Worm (Caenorhabditis elegans) whole organism, mixed stage, embryonic: ENCODE data around the gene F40F8.5.

ENCODE experiments used
- M03D4.4 ChIP-seq: sonication (generic microtip); optimal IDR thresholded peaks from 2 replicates; lab custom pipeline; 2017; ENCODE audit warnings: mild to moderate bottlenecking, missing genetic modification characterization, missing compliant biosample characterization
- bed-3 ChIP-seq: fragments of 200-800 bp; sonication (Bioruptor generic); optimal IDR thresholded peaks from 3 replicates; lab custom pipeline; 2018; ENCODE audit warnings: mild to moderate bottlenecking, missing genetic modification characterization, moderate library complexity, missing compliant biosample characterization
- blmp-1 ChIP-seq: fragments of 150-350 bp; optimal IDR thresholded peaks from 2 replicates; lab custom pipeline; 2014; ENCODE audit warnings: missing biosample characterization, missing genetic modification characterization
- ceh-39 ChIP-seq: fragments of 150-350 bp; optimal IDR thresholded peaks from 2 replicates; lab custom pipeline; 2014; ENCODE audit warnings: missing biosample characterization, missing genetic modification characterization
- ceh-43 ChIP-seq: fragments of 200-800 bp; sonication (Bioruptor generic); optimal IDR thresholded peaks from 2 replicates; lab custom pipeline; 2018; ENCODE audit warnings: mild to moderate bottlenecking, missing genetic modification characterization, moderate library complexity, missing compliant biosample characterization
- ceh-83 ChIP-seq: fragments of 200-800 bp; sonication (Bioruptor generic); optimal IDR thresholded peaks from 2 replicates; lab custom pipeline; 2018; ENCODE audit warnings: mild to moderate bottlenecking, missing genetic modification characterization, missing compliant biosample characterization
- ces-1 ChIP-seq: fragments of 150-350 bp; optimal IDR thresholded peaks from 2 replicates; lab custom pipeline; 2014; ENCODE audit warnings: missing biosample characterization, missing genetic modification reagents, missing genetic modification characterization
- cnd-1 ChIP-seq: fragments of 200-800 bp; sonication (Bioruptor generic); optimal IDR thresholded peaks from 2 replicates; lab custom pipeline; 2018; ENCODE audit warnings: mild to moderate bottlenecking, missing genetic modification characterization, missing compliant biosample characterization
- drap-1 ChIP-seq: fragments of 200-800 bp; sonication (Bioruptor generic); optimal IDR thresholded peaks from 3 replicates; lab custom pipeline; 2018; ENCODE audit warnings: mild to moderate bottlenecking, missing genetic modification characterization, missing compliant biosample characterization
- elt-1 ChIP-seq: sonication (generic microtip); optimal IDR thresholded peaks from 2 replicates; lab custom pipeline; 2017; ENCODE audit warnings: missing genetic modification characterization, mild to moderate bottlenecking, missing compliant biosample characterization, antibody characterized with exemption, moderate library complexity, borderline replicate concordance; ENCODE audit not compliant: insufficient read depth
- elt-3 ChIP-seq: fragments of 150-350 bp; optimal IDR thresholded peaks from 2 replicates; lab custom pipeline; 2014; ENCODE audit warnings: missing biosample characterization, missing genetic modification characterization
- flh-1 ChIP-seq: fragments of 200-800 bp; sonication (Bioruptor generic); optimal IDR thresholded peaks from 2 replicates; lab custom pipeline; 2018; ENCODE audit warnings: mild to moderate bottlenecking, missing genetic modification characterization, moderate library complexity, missing compliant biosample characterization
- ham-2 ChIP-seq: fragments of 200-800 bp; sonication (Bioruptor generic); optimal IDR thresholded peaks from 2 replicates; lab custom pipeline; 2018; ENCODE audit warnings: mild to moderate bottlenecking, missing genetic modification characterization, missing compliant biosample characterization
- hlh-1 ChIP-seq: fragments of 150-350 bp; optimal IDR thresholded peaks from 2 replicates; lab custom pipeline; 2014; ENCODE audit warnings: missing biosample characterization, missing genetic modification reagents, missing genetic modification characterization
- lin-13 ChIP-seq: fragments of 150-350 bp; optimal IDR thresholded peaks from 2 replicates; lab custom pipeline; 2014; ENCODE audit warnings: missing biosample characterization, missing genetic modification characterization
- lin-32 ChIP-seq: fragments of 200-800 bp; sonication (Bioruptor generic); optimal IDR thresholded peaks from 2 replicates; lab custom pipeline; 2018; ENCODE audit warnings: mild to moderate bottlenecking, missing genetic modification characterization, missing compliant biosample characterization
- lsy-2 ChIP-seq: fragments of 150-350 bp; optimal IDR thresholded peaks from 2 replicates; lab custom pipeline; 2014; ENCODE audit warnings: missing biosample characterization, missing genetic modification characterization
- mab-5 ChIP-seq: fragments of 150-350 bp; optimal IDR thresholded peaks from 2 replicates; lab custom pipeline; 2014; ENCODE audit warnings: missing biosample characterization, missing genetic modification characterization
- mep-1 ChIP-seq: fragments of 150-350 bp; optimal IDR thresholded peaks from 2 replicates; lab custom pipeline; 2017; ENCODE audit warnings: missing biosample characterization, missing genetic modification reagents, missing genetic modification characterization, inconsistent platforms
- mls-2 ChIP-seq: sonication (generic microtip); optimal IDR thresholded peaks from 2 replicates; lab custom pipeline; 2016; ENCODE audit warnings: mild to moderate bottlenecking, missing genetic modification characterization, moderate library complexity, missing compliant biosample characterization
- nhr-12 ChIP-seq: fragments of 150-350 bp; optimal IDR thresholded peaks from 2 replicates; lab custom pipeline; 2014; ENCODE audit warnings: missing biosample characterization, missing genetic modification characterization
- nhr-2 ChIP-seq: fragments of 150-350 bp; optimal IDR thresholded peaks from 2 replicates; lab custom pipeline; 2014; ENCODE audit warnings: missing biosample characterization, missing genetic modification characterization
- nhr-237 ChIP-seq: fragments of 150-350 bp; optimal IDR thresholded peaks from 2 replicates; lab custom pipeline; 2014; ENCODE audit warnings: missing biosample characterization, missing genetic modification characterization
- nhr-28 ChIP-seq: fragments of 150-350 bp; optimal IDR thresholded peaks from 2 replicates; lab custom pipeline; 2014; ENCODE audit warnings: missing biosample characterization, missing genetic modification characterization
- nhr-76 ChIP-seq: sonication (generic microtip); optimal IDR thresholded peaks from 2 replicates; lab custom pipeline; 2017; ENCODE audit warnings: missing biosample characterization, missing genetic modification characterization
- pha-4 ChIP-seq: fragments of 150-350 bp; optimal IDR thresholded peaks from 2 replicates; lab custom pipeline; 2018; ENCODE audit warnings: missing biosample characterization, missing genetic modification reagents, missing genetic modification characterization
- sem-2 ChIP-seq: fragments of 200-800 bp; sonication (Bioruptor generic); optimal IDR thresholded peaks from 2 replicates; lab custom pipeline; 2018; ENCODE audit warnings: mild to moderate bottlenecking, missing genetic modification characterization, missing compliant biosample characterization
- snpc-4 ChIP-seq: fragments of 150-350 bp; optimal IDR thresholded peaks from 2 replicates; lab custom pipeline; 2014; ENCODE audit warnings: missing biosample characterization, missing genetic modification characterization
- sptf-1 ChIP-seq: sonication (generic microtip); optimal IDR thresholded peaks from 2 replicates; lab custom pipeline; 2017; ENCODE audit warnings: mild to moderate bottlenecking, missing genetic modification characterization, moderate library complexity, missing compliant biosample characterization
- tbx-8 ChIP-seq: fragments of 200-800 bp; sonication (Bioruptor generic); optimal IDR thresholded peaks from 2 replicates; lab custom pipeline; 2018; ENCODE audit warnings: mild to moderate bottlenecking, missing genetic modification characterization, moderate library complexity, missing compliant biosample characterization
- unc-120 ChIP-seq: sonication (generic microtip); optimal IDR thresholded peaks from 2 replicates; lab custom pipeline; 2017; ENCODE audit warnings: missing genetic modification characterization, missing compliant biosample characterization; ENCODE audit not compliant: poor library complexity, severe bottlenecking
- unc-39 ChIP-seq: fragments of 150-350 bp; optimal IDR thresholded peaks from 2 replicates; lab custom pipeline; 2014; ENCODE audit warnings: missing biosample characterization, missing genetic modification characterization
- unc-62 ChIP-seq: fragments of 150-350 bp; optimal IDR thresholded peaks from 2 replicates; lab custom pipeline; 2014; ENCODE audit warnings: missing biosample characterization, missing genetic modification reagents, missing genetic modification characterization
- zip-8 ChIP-seq: fragments of 150-350 bp; optimal IDR thresholded peaks from 2 replicates; lab custom pipeline; 2014; ENCODE audit warnings: missing biosample characterization, missing genetic modification characterization
- ztf-11 ChIP-seq: fragments of 150-350 bp; optimal IDR thresholded peaks from 2 replicates; lab custom pipeline; 2014; ENCODE audit warnings: missing biosample characterization, missing genetic modification characterization

F40F8.5 gene

DNA sequence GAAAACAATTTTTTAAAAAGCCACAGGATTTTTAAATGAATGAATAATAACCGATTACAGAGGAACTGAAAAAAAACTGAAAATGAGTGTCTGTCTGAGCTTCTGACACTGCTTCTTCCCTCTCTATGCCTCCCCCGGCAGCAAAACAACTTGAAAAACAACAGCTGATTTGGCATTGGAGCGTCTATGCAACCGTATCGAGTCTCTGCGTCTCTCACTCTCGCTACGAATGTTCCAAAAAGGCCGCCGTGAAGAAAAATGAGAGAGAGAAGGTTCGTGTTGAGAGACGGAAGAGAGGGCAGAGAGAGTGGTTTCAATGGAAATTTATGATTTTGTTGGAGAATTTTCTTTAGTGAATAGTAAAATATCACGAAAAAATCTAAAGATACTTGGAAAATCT, 31.7 kb downstream of the F40F8.5 start:
- no peak for TF ChIP-seq bed-3 (GFP tag; lab: Kevin White, UChicago)
- TF ChIP-seq mep-1 = peak; percentile 71
- TF ChIP-seq ces-1 (GFP tag; lab: Kevin White, UChicago) = peak; percentile 12
- TF ChIP-seq ceh-39 (tag; lab: Kevin White, UChicago) = no peak
- peak; percentile 40 for TF ChIP-seq lsy-2 (tag; lab: Kevin White, UChicago)
- no peak for TF ChIP-seq cnd-1 (tag; lab: Kevin White, UChicago)
- peak; percentile 25 for TF ChIP-seq pha-4 (tag; lab: Kevin White, UChicago)
- TF ChIP-seq hlh-1 = peak; percentile 90
- no peak for TF ChIP-seq M03D4.4 (tag; lab: Kevin White, UChicago)
- peak; percentile 67 for TF ChIP-seq unc-120 (tag; lab: Kevin White, UChicago)
- peak; percentile 26 for TF ChIP-seq nhr-237 (tag; lab: Kevin White, UChicago)
- TF ChIP-seq, all 35 proteins: peak for 7

- no peak for TF ChIP-seq nhr-76 (tag; lab: Kevin White, UChicago)
- no peak for TF ChIP-seq nhr-12
- TF ChIP-seq lsy-2 (tag; lab: Kevin White, UChicago) = no peak
- TF ChIP-seq nhr-237 (tag; lab: Kevin White, UChicago) = no peak
- TF ChIP-seq flh-1 (GFP tag; lab: Kevin White, UChicago) = no peak
- TF ChIP-seq bed-3 (GFP tag; lab: Kevin White, UChicago) = no peak
- TF ChIP-seq M03D4.4 (tag; lab: Kevin White, UChicago) = no peak
- TF ChIP-seq ceh-83 (GFP tag; lab: Kevin White, UChicago) = no peak
- TF ChIP-seq sem-2 (GFP tag; lab: Kevin White, UChicago) = no peak
- no peak for TF ChIP-seq ztf-11 (tag; lab: Kevin White, UChicago)
- TF ChIP-seq nhr-28 = no peak
- no peak for TF ChIP-seq unc-39 (tag; lab: Kevin White, UChicago)
- no peak for TF ChIP-seq cnd-1 (tag; lab: Kevin White, UChicago)
- no peak for TF ChIP-seq zip-8 (tag; lab: Kevin White, UChicago)
- TF ChIP-seq tbx-8 (GFP tag; lab: Kevin White, UChicago) = no peak
- TF ChIP-seq blmp-1 (tag; lab: Kevin White, UChicago) = no peak
- no peak for TF ChIP-seq mep-1
- TF ChIP-seq mls-2 (tag; lab: Kevin White, UChicago) = no peak
Measured at ce11 chrII:11101171-11101570, 33.6 kb downstream of the F40F8.5 start.

DNA sequence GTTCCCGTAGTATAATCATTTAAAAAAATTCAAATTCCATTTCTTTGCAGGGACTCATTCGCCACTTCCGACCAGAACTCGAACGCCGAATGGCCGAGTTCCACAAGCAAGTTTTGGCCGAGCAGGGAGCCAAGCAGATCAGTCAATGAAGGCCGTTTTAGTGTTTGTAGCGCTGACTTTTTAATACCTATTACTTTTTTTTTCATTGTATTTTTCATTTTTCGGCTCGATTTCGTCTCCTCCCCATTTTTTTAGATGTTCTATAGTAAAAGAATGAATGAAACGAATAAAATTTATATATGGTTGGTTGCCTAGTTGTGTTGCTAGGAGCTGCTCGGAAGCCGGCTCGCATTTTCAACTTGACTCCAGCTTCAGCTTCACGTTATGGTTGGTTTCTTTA, 34.9 kb downstream of the F40F8.5 start, which contains the start of gene C09H10.4:
Gene C09H10.4, plus strand, starts transcription at position 301 of the 400 bp plus-strand sequence.
- TF ChIP-seq sptf-1 (no peak), lsy-2 (tag; lab: Kevin White, UChicago) (no peak)

ce11 chrII:11097154-11097887, 37.4 kb downstream of the F40F8.5 start, which contains the start of the genes rpl-36.A and nuo-1:
Gene rpl-36.A, minus strand, starts transcription at chrII:11097204.
Gene nuo-1, plus strand, starts transcription at chrII:11097837.
- TF ChIP-seq nhr-2 (tag; lab: Kevin White, UChicago) (no peak), zip-8 (tag; lab: Kevin White, UChicago) (no peak), lin-13 (tag; lab: Kevin White, UChicago) (peak; percentile 76), blmp-1 (tag; lab: Kevin White, UChicago) (peak; percentile 89), mab-5 (tag; lab: Kevin White, UChicago) (no peak), pha-4 (tag; lab: Kevin White, UChicago) (peak; percentile 73), bed-3 (GFP tag; lab: Kevin White, UChicago) (no peak), tbx-8 (GFP tag; lab: Kevin White, UChicago) (no peak), mep-1 (peak; percentile 93), drap-1 (GFP tag; lab: Kevin White, UChicago) (peak; percentile 4), unc-62 (GFP tag; lab: Kevin White, UChicago) (peak; percentile 34), elt-1 (tag; lab: Kevin White, UChicago) (no peak), ham-2 (GFP tag; lab: Kevin White, UChicago) (peak; percentile 1), sptf-1 (peak; percentile 50), unc-39 (tag; lab: Kevin White, UChicago) (no peak), M03D4.4 (tag; lab: Kevin White, UChicago) (no peak), lin-32 (GFP tag; lab: Kevin White, UChicago) (no peak), ceh-83 (GFP tag; lab: Kevin White, UChicago) (no peak), unc-120 (tag; lab: Kevin White, UChicago) (peak; percentile 80), elt-3 (tag; lab: Kevin White, UChicago) (no peak), cnd-1 (tag; lab: Kevin White, UChicago) (no peak), ces-1 (GFP tag; lab: Kevin White, UChicago) (peak; percentile 53), ceh-43 (GFP tag; lab: Kevin White, UChicago) (no peak), flh-1 (GFP tag; lab: Kevin White, UChicago) (no peak), mls-2 (tag; lab: Kevin White, UChicago) (no peak), nhr-28 (no peak), hlh-1 (peak; percentile 55), snpc-4 (tag; lab: Kevin White, UChicago) (no peak), sem-2 (GFP tag; lab: Kevin White, UChicago) (no peak), nhr-12 (no peak), nhr-76 (tag; lab: Kevin White, UChicago) (no peak), ceh-39 (tag; lab: Kevin White, UChicago) (peak; percentile 44), lsy-2 (tag; lab: Kevin White, UChicago) (peak; percentile 98), nhr-237 (tag; lab: Kevin White, UChicago) (peak; percentile 94), ztf-11 (tag; lab: Kevin White, UChicago) (no peak)
- TF ChIP-seq, all 35 proteins: peak for 14
